Worm (Caenorhabditis elegans): ENCODE results near the gene hdl-2.

- TF ChIP-seq ztf-11 (tag; optimal IDR thresholded peaks at IDR 0.05): no peak
- peak; percentile 19 for TF ChIP-seq snpc-4 (tag; optimal IDR thresholded peaks at IDR 0.05)
- TF ChIP-seq pqm-1 (tag; optimal IDR thresholded peaks at IDR 0.05): no peak
- TF ChIP-seq jun-1 (tag; optimal IDR thresholded peaks at IDR 0.05): no peak
- peak; percentile 4 for TF ChIP-seq egl-13 (tag; optimal IDR thresholded peaks at IDR 0.05)
- no peak for TF ChIP-seq zag-1 (tag; optimal IDR thresholded peaks at IDR 0.05)
Observed at ce11 chrIV:8893746-8894145, 19.8 kb downstream of the hdl-2 start, which contains the start of gene rad-54.L2.

Data from whole organism, L1 larva.